Worm (Caenorhabditis elegans) whole organism, L4 larva: ENCODE data around the gene ehs-1.

ENCODE experiments used
- D1046.2 ChIP-seq: fragments of 200-800 bp; sonication (Bioruptor generic); IDR thresholded peaks from 2 replicates; pipeline ENCODE4 v1.3.6; 2022; ENCODE audit warnings: missing genetic modification characterization, missing compliant biosample characterization
- F10B5.3 ChIP-seq: sonication (generic microtip); optimal IDR thresholded peaks from 2 replicates; lab custom pipeline; 2016; ENCODE audit warnings: mild to moderate bottlenecking, missing genetic modification characterization, missing compliant biosample characterization
- F44E2.7 ChIP-seq: fragments of 200-800 bp; sonication (Bioruptor generic); IDR thresholded peaks from 2 replicates; pipeline ENCODE4 v2.1.2; 2022; ENCODE audit warnings: missing genetic modification characterization, missing compliant biosample characterization
- F49E8.2 ChIP-seq: sonication (generic microtip); optimal IDR thresholded peaks from 2 replicates; lab custom pipeline; 2016; ENCODE audit warnings: missing compliant biosample characterization, mild to moderate bottlenecking, missing genetic modification characterization, borderline replicate concordance
- T20F7.1 ChIP-seq: fragments of 200-800 bp; sonication (Bioruptor generic); optimal IDR thresholded peaks from 2 replicates; lab custom pipeline; 2018; ENCODE audit warnings: mild to moderate bottlenecking, missing genetic modification characterization, missing compliant biosample characterization
- Y105C5A.15 ChIP-seq: fragments of 200-800 bp; sonication (Bioruptor generic); IDR thresholded peaks from 2 replicates; pipeline ENCODE4 v1.3.6; 2022; ENCODE audit warnings: missing genetic modification characterization, missing compliant biosample characterization
- Y5F2A.4 ChIP-seq: fragments of 200-800 bp; sonication (Bioruptor generic); optimal IDR thresholded peaks from 2 replicates; lab custom pipeline; 2018; ENCODE audit warnings: mild to moderate bottlenecking, missing genetic modification characterization, missing compliant biosample characterization
- ZK337.2 ChIP-seq: fragments of 200-800 bp; sonication (Bioruptor generic); IDR thresholded peaks from 2 replicates; pipeline ENCODE4 v1.3.6; 2022; ENCODE audit warnings: missing genetic modification reagents, missing genetic modification characterization, missing compliant biosample characterization
- ZK546.5 ChIP-seq, 2 experiments: sonication (generic microtip); optimal IDR thresholded peaks; 2 replicates each; lab custom pipeline; 2017; ENCODE audit warnings: missing biosample characterization in 2 of 2, missing genetic modification characterization in 2 of 2
- aha-1 ChIP-seq: fragments of 150-350 bp; peaks from one replicate; lab custom pipeline; 2014; ENCODE audit warnings: missing biosample characterization, missing genetic modification characterization
- ceh-28 ChIP-seq: fragments of 150-350 bp; optimal IDR thresholded peaks from 2 replicates; lab custom pipeline; 2014; ENCODE audit warnings: missing biosample characterization, missing genetic modification reagents, missing genetic modification characterization
- ceh-32 ChIP-seq: sonication (generic microtip); optimal IDR thresholded peaks from 2 replicates; lab custom pipeline; 2016; ENCODE audit warnings: mild to moderate bottlenecking, missing genetic modification characterization, missing compliant biosample characterization; ENCODE audit not compliant: poor library complexity
- cey-2 ChIP-seq: sonication (generic microtip); optimal IDR thresholded peaks from 3 replicates; lab custom pipeline; 2017; ENCODE audit warnings: missing genetic modification characterization, mild to moderate bottlenecking, missing compliant biosample characterization, antibody characterized with exemption, borderline replicate concordance; ENCODE audit not compliant: insufficient read depth
- dmd-8 ChIP-seq: fragments of 200-800 bp; sonication (Bioruptor generic); IDR thresholded peaks from 2 replicates; pipeline ENCODE4 v1.3.6; 2022; ENCODE audit warnings: missing genetic modification characterization, missing compliant biosample characterization
- dpl-1 ChIP-seq: fragments of 150-350 bp; optimal IDR thresholded peaks from 2 replicates; lab custom pipeline; 2014; ENCODE audit warnings: missing biosample characterization, missing genetic modification reagents, missing genetic modification characterization
- dve-1 ChIP-seq: sonication (generic microtip); optimal IDR thresholded peaks from 2 replicates; lab custom pipeline; 2017; ENCODE audit warnings: antibody characterized with exemption, mild to moderate bottlenecking, missing genetic modification characterization, missing compliant biosample characterization; ENCODE audit not compliant: insufficient read depth
- egl-43 ChIP-seq: fragments of 200-800 bp; sonication (Bioruptor generic); IDR thresholded peaks from 2 replicates; pipeline ENCODE4 v1.3.6; 2022; ENCODE audit warnings: missing genetic modification reagents, missing genetic modification characterization, missing compliant biosample characterization
- fkh-10 ChIP-seq: fragments of 150-350 bp; optimal IDR thresholded peaks from 2 replicates; lab custom pipeline; 2014; ENCODE audit warnings: missing biosample characterization, missing genetic modification reagents, missing genetic modification characterization
- gei-8 ChIP-seq: fragments of 200-800 bp; sonication (Bioruptor generic); optimal IDR thresholded peaks from 2 replicates; lab custom pipeline; 2018; ENCODE audit warnings: mild to moderate bottlenecking, missing genetic modification characterization, missing compliant biosample characterization
- hif-1 ChIP-seq, 2 experiments: sonication (generic microtip); optimal IDR thresholded peaks; 2 replicates each; lab custom pipeline; 2016 to 2017; ENCODE audit warnings: missing compliant biosample characterization in 2 of 2, missing genetic modification characterization in 2 of 2, missing genetic modification reagents in 2 of 2, missing genotype in 2 of 2, mild to moderate bottlenecking in 1 of 2
- lin-1 ChIP-seq: fragments of 200-800 bp; sonication (Bioruptor generic); IDR thresholded peaks from 2 replicates; pipeline ENCODE4 v1.3.6; 2022; ENCODE audit warnings: missing genetic modification reagents, missing genetic modification characterization, missing compliant biosample characterization
- lin-39 ChIP-seq: fragments of 150-350 bp; optimal IDR thresholded peaks from 2 replicates; lab custom pipeline; 2014; ENCODE audit warnings: missing biosample characterization, missing genetic modification reagents, missing genetic modification characterization
- lir-3 ChIP-seq: sonication (generic microtip); optimal IDR thresholded peaks from 2 replicates; lab custom pipeline; 2016; ENCODE audit warnings: mild to moderate bottlenecking, missing genetic modification characterization, missing compliant biosample characterization
- lsy-2 ChIP-seq, 2 experiments: fragments of 150-350 bp in 1 of 2; sonication (generic microtip) in 1 of 2; optimal IDR thresholded peaks; 2 replicates each; lab custom pipeline; 2014 to 2017; ENCODE audit warnings: missing biosample characterization in 2 of 2, missing genetic modification characterization in 2 of 2
- madf-9 ChIP-seq: fragments of 200-800 bp; sonication (Bioruptor generic); conservative IDR thresholded peaks from 2 replicates; pipeline ENCODE4 v1.3.6; 2022; ENCODE audit warnings: missing genetic modification reagents, missing genetic modification characterization, missing compliant biosample characterization
- mep-1 ChIP-seq: fragments of 150-350 bp; sonication (generic microtip); optimal IDR thresholded peaks from 3 replicates; lab custom pipeline; 2014; ENCODE audit warnings: missing biosample characterization, missing genetic modification characterization
- mes-2 ChIP-seq: sonication (generic microtip); optimal IDR thresholded peaks from 2 replicates; lab custom pipeline; 2016; ENCODE audit warnings: missing genotype, mild to moderate bottlenecking, missing genetic modification characterization, missing compliant biosample characterization; ENCODE audit not compliant: poor library complexity, severe bottlenecking
- mxl-2 ChIP-seq: fragments of 200-800 bp; sonication (Bioruptor generic); conservative IDR thresholded peaks from 2 replicates; pipeline ENCODE4 v1.3.6; 2022; ENCODE audit warnings: missing genetic modification reagents, missing genetic modification characterization, missing compliant biosample characterization
- nhr-10 ChIP-seq: fragments of 150-350 bp; optimal IDR thresholded peaks from 2 replicates; lab custom pipeline; 2014; ENCODE audit warnings: missing biosample characterization, missing genetic modification characterization
- nhr-28 ChIP-seq: fragments of 150-350 bp; optimal IDR thresholded peaks from 2 replicates; lab custom pipeline; 2014; ENCODE audit warnings: missing biosample characterization, missing genetic modification characterization
- nhr-42 ChIP-seq: fragments of 200-800 bp; sonication (Bioruptor generic); IDR thresholded peaks from 2 replicates; pipeline ENCODE4 v1.3.6; 2022; ENCODE audit warnings: missing genetic modification characterization, missing compliant biosample characterization
- nhr-6 ChIP-seq: fragments of 150-350 bp; optimal IDR thresholded peaks from 2 replicates; lab custom pipeline; 2014; ENCODE audit warnings: missing biosample characterization, missing genetic modification characterization
- pha-4 ChIP-seq, 2 experiments: fragments of 150-350 bp in 1 of 2; fragments of 200-800 bp in 1 of 2; sonication (Bioruptor generic) in 1 of 2; IDR thresholded peaks in 1 of 2; optimal IDR thresholded peaks in 1 of 2; 2 replicates each; pipeline versions ENCODE4 v1.3.6 to Lab custom; 2014 to 2022; ENCODE audit warnings: missing genetic modification characterization in 2 of 2, missing genetic modification reagents in 2 of 2, missing biosample characterization in 1 of 2, missing compliant biosample characterization in 1 of 2
- pqm-1 ChIP-seq: sonication (generic microtip); optimal IDR thresholded peaks from 2 replicates; lab custom pipeline; 2017; ENCODE audit warnings: missing biosample characterization, missing genetic modification characterization
- set-16 ChIP-seq: fragments of 200-800 bp; sonication (Bioruptor generic); IDR thresholded peaks from 2 replicates; pipeline ENCODE4 v1.3.6; 2022; ENCODE audit warnings: missing genetic modification reagents, missing genetic modification characterization, missing compliant biosample characterization
- snpc-1.2 ChIP-seq: fragments of 200-800 bp; sonication (Bioruptor generic); IDR thresholded peaks from 2 replicates; pipeline ENCODE4 v1.3.6; 2022; ENCODE audit warnings: missing genetic modification reagents, missing genetic modification characterization, missing compliant biosample characterization
- unc-130 ChIP-seq: sonication (generic microtip); optimal IDR thresholded peaks from 2 replicates; lab custom pipeline; 2016; ENCODE audit warnings: missing genetic modification reagents, missing genetic modification characterization, missing compliant biosample characterization
- unc-39 ChIP-seq: sonication (generic microtip); optimal IDR thresholded peaks from 2 replicates; lab custom pipeline; 2017; ENCODE audit warnings: missing biosample characterization, missing genetic modification characterization
- zip-11 ChIP-seq: fragments of 200-800 bp; sonication (Bioruptor generic); IDR thresholded peaks from 2 replicates; pipeline ENCODE4 v1.3.6; 2022; ENCODE audit warnings: missing genetic modification characterization, missing compliant biosample characterization
- ztf-11 ChIP-seq: fragments of 150-350 bp; optimal IDR thresholded peaks from 2 replicates; lab custom pipeline; 2014; ENCODE audit warnings: missing biosample characterization, missing genetic modification characterization
- ztf-7 ChIP-seq: fragments of 150-350 bp; optimal IDR thresholded peaks from 2 replicates; lab custom pipeline; 2014; ENCODE audit warnings: missing biosample characterization, missing genetic modification characterization

ehs-1 gene

DNA sequence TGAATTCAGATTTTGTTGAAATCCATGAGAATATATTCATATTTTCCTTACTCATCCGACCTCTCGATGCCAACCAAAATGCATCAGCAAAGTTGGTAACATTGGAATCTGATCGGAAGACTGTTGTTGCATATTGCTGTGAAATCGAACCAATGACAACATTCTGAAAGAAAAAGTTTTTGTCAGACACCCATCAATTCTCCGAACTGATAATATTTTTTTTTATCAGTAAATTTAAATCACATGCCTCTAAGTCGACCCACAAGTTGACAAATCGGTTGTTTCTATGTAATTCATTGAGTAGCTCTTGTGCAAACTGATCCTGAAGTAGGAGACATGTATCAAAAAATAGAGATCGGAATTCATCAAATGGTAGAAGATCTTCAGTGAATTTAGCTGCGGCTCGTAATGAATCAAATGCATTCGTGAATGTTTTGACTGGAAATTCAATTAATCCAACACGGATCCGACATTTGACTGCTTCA lies 9.5 kb downstream of the ehs-1 start, which contains the start of gene col-74 (continued):
- TF ChIP-seq gei-8 (GFP tag; lab: Kevin White, UChicago) (no peak), ztf-7 (tag; lab: Kevin White, UChicago) (no peak), F44E2.7 (GFP tag; lab: Robert Waterston, UW) (no peak), nhr-42 (GFP tag; lab: Robert Waterston, UW) (no peak), fkh-10 (GFP tag; lab: Kevin White, UChicago) (no peak), ztf-11 (tag; lab: Kevin White, UChicago) (no peak), lir-3 (no peak), cey-2 (tag; lab: Kevin White, UChicago) (no peak)

DNA sequence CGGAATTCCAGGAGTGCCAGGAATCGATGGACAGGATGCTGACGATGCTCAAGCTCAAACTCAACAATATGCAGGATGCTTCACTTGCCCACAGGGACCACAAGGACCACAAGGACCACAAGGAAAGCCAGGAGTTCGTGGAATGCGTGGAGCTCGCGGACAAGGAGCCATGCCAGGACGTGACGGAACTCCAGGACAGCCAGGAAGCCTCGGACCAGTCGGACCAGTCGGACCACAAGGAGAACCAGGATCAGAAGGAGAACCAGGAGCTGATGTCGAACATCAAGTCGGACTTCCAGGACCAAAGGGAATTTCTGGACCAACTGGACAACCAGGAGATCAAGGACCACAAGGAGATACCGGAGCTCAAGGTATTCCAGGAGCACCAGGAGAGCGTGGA lies 10.9 kb downstream of the ehs-1 start:
- TF ChIP-seq set-16 (GFP tag; lab: Robert Waterston, UW), result peak; percentile 79
- TF ChIP-seq mes-2 (tag; lab: Kevin White, UChicago), result no peak
- TF ChIP-seq lsy-2 (tag; optimal IDR thresholded peaks at IDR 0.05; lab: Kevin White, UChicago), result no peak
- TF ChIP-seq F49E8.2, result no peak
- no peak for TF ChIP-seq nhr-28 (tag; lab: Kevin White, UChicago)
- no peak for TF ChIP-seq Y5F2A.4 (GFP tag; lab: Kevin White, UChicago)
- TF ChIP-seq, all 104 proteins: peak for 1

DNA sequence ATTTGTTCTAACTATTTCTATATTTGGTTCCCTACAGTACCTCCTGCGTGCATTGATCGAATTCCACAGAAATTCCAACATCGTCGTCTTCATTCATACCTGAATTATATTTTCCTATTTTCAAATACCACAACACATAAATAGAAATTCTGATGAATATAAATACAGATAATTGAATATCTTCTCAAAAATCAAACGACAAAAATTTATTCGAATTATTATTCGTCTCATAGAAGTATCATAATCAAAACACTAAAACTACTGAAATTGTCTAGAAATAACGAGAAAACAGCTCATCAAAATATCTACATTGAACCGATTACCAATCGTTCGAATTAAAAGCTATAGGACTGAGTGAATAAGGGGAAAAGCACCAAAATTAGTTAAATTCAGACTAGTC lies 12.6 kb downstream of the ehs-1 start, which contains the start of gene gtap-1:
TSS of gene gtap-1 (minus strand) at position 101 of the 400 bp plus-strand sequence.
- TF ChIP-seq pqm-1 (tag; lab: Kevin White, UChicago), result no peak
- TF ChIP-seq ceh-28 (tag; lab: Kevin White, UChicago), result no peak
- TF ChIP-seq lin-39, result no peak
- TF ChIP-seq ztf-11 (tag; lab: Kevin White, UChicago), result no peak
- TF ChIP-seq unc-130 (GFP tag; lab: Kevin White, UChicago), result no peak

DNA sequence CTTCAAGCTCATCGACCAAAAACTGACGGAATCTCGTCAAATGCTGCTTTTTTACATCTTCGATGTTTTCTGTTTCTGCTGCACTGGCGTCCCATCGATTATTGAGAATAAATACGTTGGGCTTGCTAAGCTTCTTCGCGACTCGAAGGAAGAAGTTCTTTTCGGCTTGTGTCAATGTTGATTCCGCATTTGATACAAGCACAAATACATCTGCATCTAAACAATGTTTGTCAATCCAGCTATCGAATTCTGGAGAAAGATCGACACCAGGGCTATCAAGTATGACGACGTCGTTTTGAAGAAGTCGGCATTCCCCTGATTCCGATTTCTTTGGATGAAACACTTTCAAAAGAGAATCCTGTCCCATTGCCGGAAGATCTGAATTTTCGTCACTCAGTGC lies 14.6 kb downstream of the ehs-1 start:
- TF ChIP-seq ZK546.5 (tag; optimal IDR thresholded peaks at IDR 0.05; lab: Kevin White, UChicago) (no peak), aha-1 (peak; percentile 93)

DNA sequence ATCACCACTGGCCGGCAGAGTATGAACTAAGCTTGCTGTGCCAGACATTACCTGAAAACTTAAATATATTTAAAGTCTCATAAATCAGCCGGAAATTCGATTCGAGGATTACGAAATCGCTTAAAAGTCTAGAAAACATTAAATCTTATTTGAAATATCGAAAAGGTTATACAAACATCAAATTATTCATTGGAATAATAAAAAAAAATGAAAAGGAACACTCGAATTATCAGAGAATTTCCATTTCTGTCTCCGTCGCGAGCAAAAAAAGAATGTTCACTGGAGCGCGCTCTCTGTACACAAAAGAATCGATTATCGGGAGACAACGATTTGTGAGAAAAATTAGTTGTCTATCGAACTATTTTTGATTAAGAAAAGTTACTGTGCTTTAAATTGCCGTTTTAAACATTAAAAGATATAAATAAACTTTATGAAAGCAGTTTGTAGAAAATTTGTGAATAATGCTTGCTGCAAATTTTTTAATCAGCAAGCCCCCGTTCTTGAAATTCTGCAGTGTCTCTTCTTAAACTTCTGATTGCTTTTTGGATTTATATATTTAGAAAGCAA lies 15.7 kb downstream of the ehs-1 start, which contains the start of gene fzo-1:
TSS of gene fzo-1 (minus strand) at position 51 of the 567 bp plus-strand sequence.
- TF ChIP-seq pqm-1 (tag; lab: Kevin White, UChicago) (no peak), D1046.2 (GFP tag; lab: Robert Waterston, UW) (no peak), mep-1 (tag; lab: Kevin White, UChicago) (peak; percentile 19), ceh-32 (tag; lab: Kevin White, UChicago) (no peak), T20F7.1 (GFP tag; lab: Kevin White, UChicago) (peak; percentile 64), dmd-8 (GFP tag; lab: Robert Waterston, UW) (no peak), pha-4 (GFP tag; IDR thresholded peaks at IDR 0.05; lab: Robert Waterston, UW) (peak; percentile 25; the same call in 1 of the 2 replicates), pha-4 (tag; optimal IDR thresholded peaks at IDR 0.05; lab: Kevin White, UChicago) (no peak), Y105C5A.15 (no peak), aha-1 (peak; percentile 22), F10B5.3 (tag; lab: Kevin White, UChicago) (no peak), nhr-6 (peak; percentile 57), hif-1 (tag; optimal IDR thresholded peaks at IDR 0.05; lab: Kevin White, UChicago) (peak in 1 of 2 experiments; percentile 77), dpl-1 (GFP tag; lab: Kevin White, UChicago) (peak; percentile 16), mes-2 (tag; lab: Kevin White, UChicago) (peak; percentile 62), unc-130 (GFP tag; lab: Kevin White, UChicago) (peak; percentile 41), unc-39 (tag; lab: Kevin White, UChicago) (no peak), snpc-1.2 (no peak), nhr-42 (GFP tag; lab: Robert Waterston, UW) (no peak), egl-43 (GFP tag; lab: Robert Waterston, UW) (no peak), dve-1 (peak; percentile 8), lin-1 (GFP tag; lab: Robert Waterston, UW) (no peak), madf-9 (no peak), ZK337.2 (GFP tag; lab: Robert Waterston, UW) (no peak), zip-11 (GFP tag; lab: Robert Waterston, UW) (no peak), mxl-2 (GFP tag; lab: Robert Waterston, UW) (no peak), ztf-7 (tag; lab: Kevin White, UChicago) (no peak), nhr-10 (tag; lab: Kevin White, UChicago) (no peak), gei-8 (GFP tag; lab: Kevin White, UChicago) (no peak)
